Worm (Caenorhabditis elegans): ENCODE results near the gene R09H10.2.

- TF ChIP-seq attf-4 (tag; optimal IDR thresholded peaks at IDR 0.05) (no peak), lin-15B (tag; optimal IDR thresholded peaks at IDR 0.05) (no peak)
Measured at ce11 chrIV:10599983-10600382, 2.8 kb upstream of the R09H10.2 start, which contains the start of gene R09H10.1.

Measured in whole organism, L4 larva.